Comparison of ENCODE assay signal across 2 fruit fly cellular contexts in genomic region chr2L:6632307-6632706, dm6.
TF ChIP-seq lines count a peak whose summit lies in the region.

Gene Oatp26F, minus strand, starts transcription at chr2L:6632407.

- no peak for TF ChIP-seq CTCF in whole organism, embryonic (GFP tag; optimal IDR thresholded peaks at IDR 0.05; lab: Kevin White, UChicago)

TF ChIP-seq in whole organism, embryonic, 481 proteins besides CTCF, POLR2A, EP300 and RAD21:
- TF ChIP-seq YL-1 (GFP tag; optimal IDR thresholded peaks at IDR 0.05; lab: Kevin White, UChicago) (no peak), Bgb (GFP tag; IDR thresholded peaks at IDR 0.05; lab: Robert Waterston, UW; ENCODE audit: partially characterized antibody) (0 out of 2 replicates have a peak, but pooled peaks have one; percentile 24), Mrtf (GFP tag; IDR thresholded peaks at IDR 0.05; lab: Robert Waterston, UW) (0 out of 3 replicates have a peak, but pooled peaks have one; percentile 16), Atf3 (GFP tag; optimal IDR thresholded peaks at IDR 0.05; lab: Kevin White, UChicago) (no peak), cwo (GFP tag; optimal IDR thresholded peaks at IDR 0.05; lab: Kevin White, UChicago) (no peak), CG32532 (GFP tag; IDR thresholded peaks at IDR 0.05; lab: Robert Waterston, UW) (no peak), Dref (GFP tag; IDR thresholded peaks at IDR 0.05; lab: Robert Waterston, UW) (0 out of 2 replicates have a peak, but pooled peaks have one; percentile 18), CG10462 (GFP tag; optimal IDR thresholded peaks at IDR 0.05; lab: Kevin White, UChicago) (no peak), amos (GFP tag; IDR thresholded peaks at IDR 0.05; lab: Robert Waterston, UW; ENCODE audit: partially characterized antibody) (no peak), TFAM (GFP tag; optimal IDR thresholded peaks at IDR 0.05; lab: Kevin White, UChicago) (no peak), CG10979 (tag; optimal IDR thresholded peaks at IDR 0.05; lab: Kevin White, UChicago) (no peak), CG3847 (GFP tag; IDR thresholded peaks at IDR 0.05; lab: Robert Waterston, UW) (no peak), unc-4 (GFP tag; IDR thresholded peaks at IDR 0.05; lab: Robert Waterston, UW; ENCODE audit: partially characterized antibody) (no peak), CG4854 (GFP tag; optimal IDR thresholded peaks at IDR 0.05; lab: Kevin White, UChicago) (no peak), pb (GFP tag; optimal IDR thresholded peaks at IDR 0.05; lab: Kevin White, UChicago) (no peak), Med (GFP tag; lab: Kevin White, UChicago) (peak; percentile 54), Ets65A (GFP tag; lab: Kevin White, UChicago) (peak; percentile 26), twi (tag; optimal IDR thresholded peaks at IDR 0.05; lab: Kevin White, UChicago) (no peak)

TF ChIP-seq in whole organism, prepupa, 60 proteins besides CTCF, POLR2A, EP300 and RAD21:
- TF ChIP-seq svp (GFP tag; lab: Kevin White, UChicago) (peak; percentile 12), CG3919 (GFP tag; optimal IDR thresholded peaks at IDR 0.05; lab: Kevin White, UChicago) (no peak), dsx (GFP tag; optimal IDR thresholded peaks at IDR 0.05; lab: Kevin White, UChicago; ENCODE audit: poor library complexity, severe bottlenecking) (no peak), Lpt (GFP tag; optimal IDR thresholded peaks at IDR 0.05; lab: Kevin White, UChicago) (no peak)
TF ChIP-seq in whole organism, prepupa: peak in this region for 1.
